Worm (Caenorhabditis elegans) whole organism, late embryonic: ENCODE data around the gene ncap-1.

Experiments
- C08G9.2 ChIP-seq: sonication (generic microtip); optimal IDR thresholded peaks from 2 replicates; lab custom pipeline; 2016; ENCODE audit warnings: mild to moderate bottlenecking, missing genetic modification characterization, moderate library complexity, missing compliant biosample characterization
- ahr-1 ChIP-seq: sonication (generic microtip); optimal IDR thresholded peaks from 2 replicates; lab custom pipeline; 2016; ENCODE audit warnings: missing genetic modification characterization, missing compliant biosample characterization
- dmd-4 ChIP-seq: sonication (generic microtip); optimal IDR thresholded peaks from 2 replicates; lab custom pipeline; 2016; ENCODE audit warnings: borderline replicate concordance, missing genetic modification characterization, missing compliant biosample characterization
- elt-4 ChIP-seq: sonication (generic microtip); optimal IDR thresholded peaks from 2 replicates; lab custom pipeline; 2016; ENCODE audit warnings: missing genetic modification characterization, missing compliant biosample characterization
- fkh-10 ChIP-seq: fragments of 150-350 bp; optimal IDR thresholded peaks from 2 replicates; lab custom pipeline; 2014; ENCODE audit warnings: missing biosample characterization, missing genetic modification reagents, missing genetic modification characterization
- hlh-8 ChIP-seq: sonication (generic microtip); optimal IDR thresholded peaks from 2 replicates; lab custom pipeline; 2016; ENCODE audit warnings: missing genotype, missing genetic modification characterization, missing compliant biosample characterization
- nhr-232 ChIP-seq: sonication (generic microtip); optimal IDR thresholded peaks from 2 replicates; lab custom pipeline; 2016; ENCODE audit warnings: missing genetic modification characterization, missing compliant biosample characterization

ce11 chrII:2864229-2864628 lies 54.9 kb downstream of the ncap-1 start, which contains the start of gene Y110A2AL.5:
- TF ChIP-seq nhr-232 (tag; lab: Kevin White, UChicago) (no peak), hlh-8 (tag; lab: Kevin White, UChicago) (no peak), ahr-1 (no peak), C08G9.2 (tag; lab: Kevin White, UChicago) (no peak), elt-4 (no peak), dmd-4 (tag; lab: Kevin White, UChicago) (no peak), fkh-10 (no peak)
